Fruit fly (Drosophila melanogaster): ENCODE measurements around the gene CG5250.

Gene CG5250

dm6 chr3R:19226137-19226873 is 2.8 kb downstream of the CG5250 start, which contains the start of gene vib (continued):
- TF ChIP-seq Hand (GFP tag; optimal IDR thresholded peaks at IDR 0.05) (no peak), MTF-1 (GFP tag; optimal IDR thresholded peaks at IDR 0.05; ENCODE audit: borderline replicate concordance) (peak; percentile 16), mirr (GFP tag; optimal IDR thresholded peaks at IDR 0.05) (peak; percentile 61), CG2875 (GFP tag; optimal IDR thresholded peaks at IDR 0.05) (no peak), CG3726 (GFP tag; IDR thresholded peaks at IDR 0.05) (no peak), ac (GFP tag; optimal IDR thresholded peaks at IDR 0.05) (no peak), BEAF-32 (GFP tag; optimal IDR thresholded peaks at IDR 0.05) (peak; percentile 86), CG7928 (GFP tag; optimal IDR thresholded peaks at IDR 0.05) (no peak), lilli (GFP tag; optimal IDR thresholded peaks at IDR 0.05) (peak; percentile 4), Mad (GFP tag; optimal IDR thresholded peaks at IDR 0.05) (peak; percentile 14), CG4328 (GFP tag; optimal IDR thresholded peaks at IDR 0.05) (peak; percentile 39), CG32772 (GFP tag; IDR thresholded peaks at IDR 0.05) (no peak), en (GFP tag; optimal IDR thresholded peaks at IDR 0.05) (no peak), CG34376 (GFP tag; optimal IDR thresholded peaks at IDR 0.05) (peak; percentile 52), nerfin-1 (tag; optimal IDR thresholded peaks at IDR 0.05) (peak; percentile 38), Opbp (GFP tag; IDR thresholded peaks at IDR 0.05; ENCODE audit: partially characterized antibody) (peak; percentile 95), CG15601 (tag; optimal IDR thresholded peaks at IDR 0.05) (peak; percentile 54), Hey (tag; optimal IDR thresholded peaks at IDR 0.05) (no peak), Hsf (GFP tag; optimal IDR thresholded peaks at IDR 0.05) (peak; percentile 43), CG18262 (tag; optimal IDR thresholded peaks at IDR 0.05) (peak; percentile 69), CG9932 (GFP tag; IDR thresholded peaks at IDR 0.05) (peak; percentile 77), zfh1 (GFP tag; IDR thresholded peaks at IDR 0.05) (peak; percentile 66; the same call in 2 of the 3 replicates), E2f2 (GFP tag; IDR thresholded peaks at IDR 0.05) (peak; percentile 76), NfI (GFP tag; optimal IDR thresholded peaks at IDR 0.05) (peak; percentile 60), Taf1 (GFP tag; IDR thresholded peaks at IDR 0.05) (no peak), Xrp1 (GFP tag; IDR thresholded peaks at IDR 0.05) (peak; percentile 73), sens-2 (GFP tag; IDR thresholded peaks at IDR 0.05) (peak; percentile 27; the same call in 1 of the 2 replicates), tap (tag; optimal IDR thresholded peaks at IDR 0.05) (peak; percentile 51), CG17829 (tag; optimal IDR thresholded peaks at IDR 0.05) (peak; percentile 78), dimm (GFP tag; IDR thresholded peaks at IDR 0.05) (no peak), z (GFP tag; IDR thresholded peaks at IDR 0.05) (no peak), CG6791 (GFP tag; IDR thresholded peaks at IDR 0.05; ENCODE audit: partially characterized antibody) (peak; percentile 98), MESR4 (GFP tag; optimal IDR thresholded peaks at IDR 0.05) (peak; percentile 71), tio (GFP tag; optimal IDR thresholded peaks at IDR 0.05) (no peak), CG14965 (GFP tag; optimal IDR thresholded peaks at IDR 0.05; ENCODE audit: borderline replicate concordance) (no peak), Dfd (GFP tag; optimal IDR thresholded peaks at IDR 0.05) (no peak), Meics (GFP tag; optimal IDR thresholded peaks at IDR 0.05) (peak; percentile 53), Drgx (GFP tag; IDR thresholded peaks at IDR 0.05) (peak; percentile 40; the same call in 1 of the 2 replicates), CG13894 (tag; optimal IDR thresholded peaks at IDR 0.05) (no peak), CG9817 (tag; optimal IDR thresholded peaks at IDR 0.05) (peak; percentile 6), CG17186 (GFP tag; optimal IDR thresholded peaks at IDR 0.05) (peak; percentile 76), lbe (GFP tag; optimal IDR thresholded peaks at IDR 0.05) (peak; percentile 28), E2f1 (GFP tag; IDR thresholded peaks at IDR 0.05) (peak; percentile 40; the same call in 1 of the 2 replicates), CG10654 (GFP tag; optimal IDR thresholded peaks at IDR 0.05) (peak; percentile 11), CG10431 (GFP tag; optimal IDR thresholded peaks at IDR 0.05) (no peak), CG13624 (GFP tag; optimal IDR thresholded peaks at IDR 0.05) (peak; percentile 14), hbn (GFP tag; IDR thresholded peaks at IDR 0.05; ENCODE audit: partially characterized antibody) (peak; percentile 85), Oli (tag; optimal IDR thresholded peaks at IDR 0.05) (peak; percentile 33), CG16779 (GFP tag; IDR thresholded peaks at IDR 0.05) (no peak)
